Worm (Caenorhabditis elegans) whole organism, L3 larva: Measurements from ENCODE around the gene cyp-14A3.

ENCODE experiments used
- R02D3.7 ChIP-seq: fragments of 150-350 bp; optimal IDR thresholded peaks from 2 replicates; lab custom pipeline; 2014; ENCODE audit warnings: missing biosample characterization, missing genetic modification characterization
- ZK546.5 ChIP-seq: sonication (generic microtip); optimal IDR thresholded peaks from 2 replicates; lab custom pipeline; 2017; ENCODE audit warnings: missing biosample characterization, missing genetic modification characterization
- aly-2 ChIP-seq: fragments of 150-350 bp; optimal IDR thresholded peaks from 2 replicates; lab custom pipeline; 2014; ENCODE audit warnings: missing biosample characterization, missing genetic modification characterization
- ama-1 ChIP-seq: fragments of 150-350 bp; optimal IDR thresholded peaks from 2 replicates; lab custom pipeline; 2018
- ceh-16 ChIP-seq: sonication (generic microtip); optimal IDR thresholded peaks from 2 replicates; lab custom pipeline; 2017; ENCODE audit warnings: missing biosample characterization, missing genetic modification characterization
- ceh-28 ChIP-seq: fragments of 150-350 bp; optimal IDR thresholded peaks from 2 replicates; lab custom pipeline; 2014; ENCODE audit warnings: missing biosample characterization, missing genetic modification reagents, missing genetic modification characterization
- ceh-82 ChIP-seq: fragments of 150-350 bp; optimal IDR thresholded peaks from 2 replicates; lab custom pipeline; 2014; ENCODE audit warnings: missing biosample characterization, missing genetic modification characterization
- daf-12 ChIP-seq: fragments of 150-350 bp; optimal IDR thresholded peaks from 2 replicates; lab custom pipeline; 2014; ENCODE audit warnings: missing biosample characterization, missing genetic modification reagents, missing genetic modification characterization
- egl-5 ChIP-seq: fragments of 150-350 bp; optimal IDR thresholded peaks from 2 replicates; lab custom pipeline; 2017; ENCODE audit warnings: missing biosample characterization, missing genetic modification reagents, missing genetic modification characterization, inconsistent platforms
- elt-2 ChIP-seq: sonication (generic microtip); optimal IDR thresholded peaks from 2 replicates; lab custom pipeline; 2016; ENCODE audit warnings: missing genetic modification reagents, mild to moderate bottlenecking, missing genetic modification characterization, missing compliant biosample characterization
- elt-3 ChIP-seq, 3 experiments: fragments of 150-350 bp in 1 of 3; sonication (generic microtip) in 2 of 3; optimal IDR thresholded peaks; 2 replicates in 2 of 3; 4 replicates in 1 of 3; lab custom pipeline; 2014 to 2017; ENCODE audit warnings: missing biosample characterization in 3 of 3, missing genetic modification characterization in 3 of 3
- fkh-10 ChIP-seq: sonication (generic microtip); optimal IDR thresholded peaks from 2 replicates; lab custom pipeline; 2017; ENCODE audit warnings: missing biosample characterization, missing genetic modification reagents, missing genetic modification characterization
- fos-1 ChIP-seq: fragments of 150-350 bp; optimal IDR thresholded peaks from 2 replicates; lab custom pipeline; 2014; ENCODE audit warnings: missing biosample characterization, missing genetic modification characterization
- hmg-11 ChIP-seq: sonication (generic microtip); optimal IDR thresholded peaks from 2 replicates; lab custom pipeline; 2016; ENCODE audit warnings: missing genetic modification characterization, missing compliant biosample characterization
- jun-1 ChIP-seq: fragments of 150-350 bp; optimal IDR thresholded peaks from 2 replicates; lab custom pipeline; 2014; ENCODE audit warnings: missing biosample characterization, missing genetic modification reagents, missing genetic modification characterization
- lin-15B ChIP-seq: fragments of 150-350 bp; optimal IDR thresholded peaks from 2 replicates; lab custom pipeline; 2014; ENCODE audit warnings: missing biosample characterization, missing genetic modification characterization
- lsy-12 ChIP-seq: sonication (generic microtip); optimal IDR thresholded peaks from 2 replicates; lab custom pipeline; 2016; ENCODE audit warnings: mild to moderate bottlenecking, missing genetic modification characterization, missing compliant biosample characterization
- mdl-1 ChIP-seq: fragments of 150-350 bp; optimal IDR thresholded peaks from 2 replicates; lab custom pipeline; 2014; ENCODE audit warnings: missing biosample characterization, missing genetic modification characterization
- mml-1 ChIP-seq: fragments of 150-350 bp; sonication (generic microtip); optimal IDR thresholded peaks from 3 replicates; lab custom pipeline; 2014; ENCODE audit warnings: missing biosample characterization, missing genetic modification characterization
- nfya-1 ChIP-seq: sonication (generic microtip); optimal IDR thresholded peaks from 2 replicates; lab custom pipeline; 2017; ENCODE audit warnings: missing genetic modification characterization, mild to moderate bottlenecking, missing compliant biosample characterization, antibody characterized with exemption, moderate library complexity; ENCODE audit not compliant: insufficient read depth
- nhr-11 ChIP-seq: fragments of 150-350 bp; optimal IDR thresholded peaks from 2 replicates; lab custom pipeline; 2014; ENCODE audit warnings: missing biosample characterization, missing genetic modification characterization
- nhr-12 ChIP-seq: fragments of 150-350 bp; optimal IDR thresholded peaks from 2 replicates; lab custom pipeline; 2014; ENCODE audit warnings: missing biosample characterization, missing genetic modification characterization
- nhr-23 ChIP-seq: fragments of 150-350 bp; optimal IDR thresholded peaks from 2 replicates; lab custom pipeline; 2014; ENCODE audit warnings: missing biosample characterization, missing genetic modification reagents, missing genetic modification characterization
- nhr-237 ChIP-seq: fragments of 150-350 bp; optimal IDR thresholded peaks from 2 replicates; lab custom pipeline; 2014; ENCODE audit warnings: missing biosample characterization, missing genetic modification characterization
- nhr-25 ChIP-seq: sonication (generic microtip); optimal IDR thresholded peaks from 2 replicates; lab custom pipeline; 2017; ENCODE audit warnings: missing biosample characterization, missing genetic modification characterization
- nhr-28 ChIP-seq: fragments of 150-350 bp; optimal IDR thresholded peaks from 2 replicates; lab custom pipeline; 2014; ENCODE audit warnings: missing biosample characterization, missing genetic modification characterization
- nhr-43 ChIP-seq: sonication (generic microtip); optimal IDR thresholded peaks from 2 replicates; lab custom pipeline; 2016; ENCODE audit warnings: mild to moderate bottlenecking, missing genetic modification characterization, missing compliant biosample characterization; ENCODE audit not compliant: poor library complexity, severe bottlenecking
- nhr-76 ChIP-seq: fragments of 150-350 bp; sonication (generic microtip); optimal IDR thresholded peaks from 5 replicates; lab custom pipeline; 2014; ENCODE audit warnings: missing biosample characterization, missing genetic modification characterization
- nhr-77 ChIP-seq: fragments of 150-350 bp; optimal IDR thresholded peaks from 2 replicates; lab custom pipeline; 2014; ENCODE audit warnings: missing biosample characterization, missing genetic modification characterization
- pha-4 ChIP-seq: fragments of 150-350 bp; optimal IDR thresholded peaks from 2 replicates; lab custom pipeline; 2014; ENCODE audit warnings: missing biosample characterization, missing genetic modification reagents, missing genetic modification characterization
- pqm-1 ChIP-seq: fragments of 150-350 bp; optimal IDR thresholded peaks from 2 replicates; lab custom pipeline; 2017; ENCODE audit warnings: missing biosample characterization, missing genetic modification characterization, inconsistent platforms
- snpc-4 ChIP-seq: fragments of 150-350 bp; optimal IDR thresholded peaks from 2 replicates; lab custom pipeline; 2014; ENCODE audit warnings: missing biosample characterization, missing genetic modification characterization
- tbx-2 ChIP-seq: sonication (generic microtip); optimal IDR thresholded peaks from 2 replicates; lab custom pipeline; 2016; ENCODE audit warnings: mild to moderate bottlenecking, missing genetic modification characterization, missing compliant biosample characterization
- unc-39 ChIP-seq: sonication (generic microtip); optimal IDR thresholded peaks from 4 replicates; lab custom pipeline; 2017; ENCODE audit warnings: missing biosample characterization, missing genetic modification characterization

The cyp-14A3 gene

DNA sequence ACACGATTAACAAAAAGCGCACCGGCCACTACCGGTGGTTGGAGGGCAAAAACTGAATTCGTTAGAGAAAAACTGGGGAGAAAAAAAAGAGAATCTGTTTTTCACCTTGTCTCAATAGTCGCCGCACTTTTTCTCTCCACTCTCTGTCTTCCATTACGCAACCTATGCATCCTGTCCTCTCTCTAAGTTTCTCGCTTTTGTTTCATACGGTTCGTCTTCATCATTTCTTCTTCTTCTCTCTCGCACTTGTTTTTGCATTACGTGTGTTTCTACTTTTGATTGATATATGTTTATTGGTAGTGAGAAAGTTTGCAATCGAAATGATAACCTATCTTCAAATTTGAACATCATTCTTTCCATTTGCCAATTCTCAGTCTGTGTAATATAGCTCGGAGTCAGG is 46.6 kb upstream of the cyp-14A3 start (continued):
- TF ChIP-seq elt-3 (tag; optimal IDR thresholded peaks at IDR 0.05; lab: Kevin White, UChicago) (peak in 1 of 3 experiments; percentile 35), nhr-28 (no peak), ceh-28 (tag; lab: Kevin White, UChicago) (peak; percentile 15), fos-1 (tag; lab: Kevin White, UChicago) (no peak)

DNA sequence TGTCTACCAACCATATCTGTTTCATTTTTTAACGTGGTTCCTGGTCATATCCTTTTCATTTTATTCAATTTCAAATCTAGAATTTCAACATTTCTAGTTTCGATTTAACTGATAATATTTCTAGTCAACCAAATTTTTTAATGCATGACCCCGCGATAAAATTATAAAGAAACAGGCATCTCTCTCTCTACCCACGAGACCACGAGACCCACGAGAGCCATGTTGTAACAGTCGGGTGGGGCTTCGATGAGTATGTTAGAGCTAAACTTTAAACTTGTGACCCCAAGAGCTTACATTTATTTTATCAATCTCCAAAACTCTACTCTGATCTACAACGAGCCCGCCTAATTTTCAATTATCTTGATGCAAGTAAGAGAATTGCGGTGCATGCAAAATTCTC is 44.3 kb upstream of the cyp-14A3 start:
- no peak for TF ChIP-seq daf-12 (tag; lab: Kevin White, UChicago)
- peak; percentile 31 for TF ChIP-seq elt-2 (tag; lab: Kevin White, UChicago)

DNA sequence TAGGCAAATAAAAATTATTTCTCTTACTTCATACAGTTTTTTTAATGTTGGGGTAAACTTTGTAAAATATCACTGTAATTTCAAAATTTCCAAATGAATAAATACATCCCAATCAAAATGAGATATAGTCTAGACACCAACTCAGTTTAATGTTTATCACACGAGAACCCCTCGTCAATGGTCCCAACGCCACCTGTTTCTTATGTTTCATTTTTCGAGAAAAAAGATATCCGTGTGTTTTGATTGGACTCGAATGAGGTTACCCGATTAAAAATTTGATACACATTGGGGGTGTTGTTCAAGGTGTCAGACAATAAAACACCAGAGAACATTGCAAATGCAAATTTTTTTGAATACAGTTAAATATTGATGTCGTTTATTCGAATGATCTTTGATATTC is 43.5 kb upstream of the cyp-14A3 start:
- TF ChIP-seq nfya-1 (tag; lab: Kevin White, UChicago) (peak; percentile 17), ama-1 (lab: Kevin White, UChicago) (no peak), aly-2 (tag; lab: Kevin White, UChicago) (no peak), egl-5 (tag; lab: Kevin White, UChicago) (peak; percentile 46)

DNA sequence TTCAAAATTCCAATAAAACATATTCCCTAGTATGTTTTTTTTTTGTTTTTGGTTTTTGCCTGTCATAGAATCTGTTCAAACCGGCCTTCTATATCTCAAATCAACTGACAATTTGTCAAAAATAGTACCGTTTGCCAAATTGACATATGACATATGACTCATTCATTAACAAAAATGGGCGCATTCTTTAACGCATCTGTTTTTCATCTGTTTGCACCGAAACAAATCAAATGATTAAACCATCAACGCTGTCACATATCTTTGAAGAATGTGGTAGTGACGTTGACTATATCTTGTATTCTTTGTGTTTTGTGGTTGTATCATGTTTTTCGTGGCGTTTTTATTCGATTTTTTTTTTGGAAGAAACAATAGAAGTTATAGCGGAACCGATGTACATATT is 41.1 kb upstream of the cyp-14A3 start:
- TF ChIP-seq nhr-76 (tag; lab: Kevin White, UChicago), result no peak
- no peak for TF ChIP-seq elt-3 (tag; optimal IDR thresholded peaks at IDR 0.05; lab: Kevin White, UChicago)
- TF ChIP-seq snpc-4 (tag; lab: Kevin White, UChicago), result no peak
- TF ChIP-seq lin-15B (tag; lab: Kevin White, UChicago), result no peak
- TF ChIP-seq nhr-25 (tag; lab: Kevin White, UChicago), result peak; percentile 61
- no peak for TF ChIP-seq nfya-1 (tag; lab: Kevin White, UChicago)
- TF ChIP-seq nhr-12 (tag; lab: Kevin White, UChicago), result no peak
- no peak for TF ChIP-seq nhr-237 (tag; lab: Kevin White, UChicago)
- no peak for TF ChIP-seq pqm-1
- peak; percentile 37 for TF ChIP-seq nhr-23 (tag; lab: Kevin White, UChicago)
- TF ChIP-seq nhr-43 (tag; lab: Kevin White, UChicago), result peak; percentile 8
- TF ChIP-seq fos-1 (tag; lab: Kevin White, UChicago), result no peak
- TF ChIP-seq aly-2 (tag; lab: Kevin White, UChicago), result no peak
- TF ChIP-seq ceh-82 (tag; lab: Kevin White, UChicago), result no peak
- no peak for TF ChIP-seq ZK546.5 (tag; lab: Kevin White, UChicago)

DNA sequence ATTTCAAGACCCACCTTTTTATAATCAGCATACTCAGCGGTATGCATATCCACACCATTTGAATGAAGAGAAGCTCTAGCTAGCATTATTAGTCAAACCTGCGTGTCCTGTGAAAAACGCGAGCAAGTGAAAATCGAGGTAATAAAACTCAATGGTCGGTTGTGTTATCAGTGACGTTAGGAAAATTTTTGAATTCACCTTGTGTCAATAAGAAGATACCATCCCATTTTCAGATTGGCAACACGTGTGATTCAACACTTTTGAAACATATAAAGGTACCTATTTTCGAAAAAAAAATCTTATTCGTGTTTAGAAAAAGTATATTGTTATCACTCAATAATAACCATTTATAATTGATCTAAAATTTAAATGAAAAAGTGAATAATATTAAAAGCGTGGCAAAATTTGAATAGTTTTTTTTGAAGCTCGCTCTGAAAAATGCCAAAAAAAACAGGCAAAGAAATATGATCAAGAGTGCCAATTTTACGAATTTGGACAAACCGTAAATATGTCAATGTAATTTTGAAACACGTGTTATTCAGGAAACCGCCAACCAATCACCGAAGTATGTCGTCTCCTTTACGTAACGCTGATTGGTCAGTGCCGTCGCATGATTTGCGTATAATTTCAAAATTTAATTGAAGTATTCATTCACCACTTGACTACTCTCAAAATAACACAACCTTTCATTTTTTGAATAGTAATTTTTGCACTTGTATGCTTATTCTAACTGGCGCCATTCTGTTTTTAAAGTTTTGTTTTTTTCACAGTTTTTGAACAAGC is 37.8 kb upstream of the cyp-14A3 start, which contains the start of gene F46G10.1:
Gene F46G10.1, minus strand, starts transcription at position 115 of the 783 bp plus-strand sequence.
- TF ChIP-seq nhr-77 (tag; lab: Kevin White, UChicago) (no peak), pha-4 (tag; lab: Kevin White, UChicago) (peak; percentile 58), elt-2 (tag; lab: Kevin White, UChicago) (peak; percentile 73), fos-1 (tag; lab: Kevin White, UChicago) (peak; percentile 25), fkh-10 (GFP tag; lab: Kevin White, UChicago) (no peak), pqm-1 (peak; percentile 81)
- TF ChIP-seq, all 47 proteins: peak for 4

DNA sequence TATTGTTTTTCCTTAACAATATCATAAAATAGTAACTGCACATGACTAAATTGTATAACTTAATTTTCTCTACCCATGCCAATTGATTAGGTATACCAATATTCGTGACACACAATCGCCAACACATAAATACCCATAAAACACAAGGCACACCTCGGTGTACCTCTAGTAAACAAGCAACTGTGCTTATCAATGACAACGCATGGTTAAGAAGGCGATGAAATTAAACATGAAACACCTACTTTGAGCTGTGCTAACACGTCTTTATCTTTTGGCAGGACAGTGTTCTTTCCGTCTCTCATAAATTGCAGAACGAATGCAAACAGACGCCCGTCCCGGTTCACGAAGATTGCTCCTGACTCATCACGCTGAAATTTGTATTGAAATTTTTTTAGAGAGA is 36.8 kb upstream of the cyp-14A3 start:
- TF ChIP-seq ceh-16 (tag; lab: Kevin White, UChicago), result no peak
- peak; percentile 96 for TF ChIP-seq pqm-1
- no peak for TF ChIP-seq aly-2 (tag; lab: Kevin White, UChicago)
- no peak for TF ChIP-seq fos-1 (tag; lab: Kevin White, UChicago)
- TF ChIP-seq hmg-11 (tag; lab: Kevin White, UChicago), result no peak
- no peak for TF ChIP-seq ama-1 (lab: Kevin White, UChicago)
- peak; percentile 23 for TF ChIP-seq jun-1 (tag; lab: Kevin White, UChicago)
- TF ChIP-seq elt-2 (tag; lab: Kevin White, UChicago), result peak; percentile 97
- TF ChIP-seq mml-1 (tag; lab: Kevin White, UChicago), result no peak
- TF ChIP-seq tbx-2 (tag; lab: Kevin White, UChicago), result no peak
- TF ChIP-seq lin-15B (tag; lab: Kevin White, UChicago), result no peak
- TF ChIP-seq R02D3.7 (tag; lab: Kevin White, UChicago), result no peak
- TF ChIP-seq egl-5 (tag; lab: Kevin White, UChicago), result no peak
- peak; percentile 76 for TF ChIP-seq pha-4 (tag; lab: Kevin White, UChicago)
- TF ChIP-seq unc-39, result no peak
- TF ChIP-seq elt-3 (tag; optimal IDR thresholded peaks at IDR 0.05; lab: Kevin White, UChicago), result no peak
- no peak for TF ChIP-seq nhr-76 (tag; lab: Kevin White, UChicago)
- TF ChIP-seq lsy-12 (tag; lab: Kevin White, UChicago), result peak; percentile 5
- TF ChIP-seq mdl-1 (tag; lab: Kevin White, UChicago), result no peak
- TF ChIP-seq nhr-11 (tag; lab: Kevin White, UChicago), result no peak
- no peak for TF ChIP-seq nhr-23 (tag; lab: Kevin White, UChicago)
- no peak for TF ChIP-seq nhr-12 (tag; lab: Kevin White, UChicago)
- TF ChIP-seq fkh-10 (GFP tag; lab: Kevin White, UChicago), result no peak
